Worm (Caenorhabditis elegans) whole organism, L4/young adult: Measurements from ENCODE around the gene eppl-1.

Experiments used
- dao-5 ChIP-seq: sonication (generic microtip); optimal IDR thresholded peaks from 2 replicates; lab custom pipeline; 2016; ENCODE audit warnings: missing genotype, missing genetic modification characterization, moderate library complexity, missing compliant biosample characterization
- him-1 ChIP-seq: sonication (generic microtip); optimal IDR thresholded peaks from 2 replicates; lab custom pipeline; 2016; ENCODE audit warnings: missing genotype, missing genetic modification reagents, missing genetic modification characterization, missing compliant biosample characterization

DNA sequence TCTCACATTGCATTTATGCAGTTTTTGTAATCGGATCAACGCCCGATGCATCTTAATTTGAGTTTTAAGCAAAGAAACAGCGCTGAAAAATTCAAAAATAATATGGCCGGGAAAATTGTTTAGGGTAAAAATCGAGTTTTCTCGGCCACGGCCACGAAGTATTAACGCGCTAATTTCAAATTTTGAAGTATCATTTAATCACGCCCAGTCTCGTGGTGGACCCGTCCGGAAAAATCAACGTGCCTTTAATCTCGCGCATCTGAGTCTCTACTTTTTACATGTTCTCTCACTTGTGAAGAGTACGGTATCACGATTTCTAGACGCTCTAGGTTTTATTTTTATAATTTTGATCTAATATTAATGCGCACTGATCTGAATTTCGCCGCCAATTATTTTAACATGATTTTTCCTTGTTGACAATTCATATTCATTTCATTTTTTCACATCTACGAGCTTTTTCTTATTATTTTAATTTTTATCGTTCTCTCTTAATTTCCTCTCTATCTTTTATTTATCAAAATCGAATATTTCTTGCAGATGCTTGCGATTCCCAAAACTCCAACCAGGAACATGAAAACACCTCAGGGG is 47.3 kb upstream of the eppl-1 start, which contains the start of the genes acdh-13 and mesp-1:
- no peak for TF ChIP-seq dao-5 (tag; lab: Kevin White, UChicago)
- TF ChIP-seq him-1 (tag; lab: Kevin White, UChicago): no peak
